Worm (Caenorhabditis elegans) whole organism, late embryonic: ENCODE measurements around the gene str-211.

Experiments
- C38D4.7 ChIP-seq: fragments of 200-800 bp; sonication (Bioruptor generic); optimal IDR thresholded peaks from 2 replicates; lab custom pipeline; 2018; ENCODE audit warnings: mild to moderate bottlenecking, missing genetic modification characterization, moderate library complexity, missing compliant biosample characterization
- F13H6.1 ChIP-seq: sonication (generic microtip); optimal IDR thresholded peaks from 2 replicates; lab custom pipeline; 2016; ENCODE audit warnings: missing genetic modification characterization, missing compliant biosample characterization
- ceh-22 ChIP-seq: sonication (generic microtip); optimal IDR thresholded peaks from 2 replicates; lab custom pipeline; 2017; ENCODE audit warnings: missing biosample characterization, missing genetic modification characterization
- ceh-30 ChIP-seq: fragments of 150-350 bp; optimal IDR thresholded peaks from 2 replicates; lab custom pipeline; 2014; ENCODE audit warnings: missing biosample characterization, missing genetic modification characterization
- ceh-48 ChIP-seq: sonication (generic microtip); optimal IDR thresholded peaks from 2 replicates; lab custom pipeline; 2016; ENCODE audit warnings: missing genetic modification characterization, inconsistent platforms, missing compliant biosample characterization
- ceh-9 ChIP-seq: sonication (generic microtip); optimal IDR thresholded peaks from 2 replicates; lab custom pipeline; 2016; ENCODE audit warnings: mild to moderate bottlenecking, missing genetic modification characterization, inconsistent platforms, missing compliant biosample characterization
- ets-4 ChIP-seq: sonication (generic microtip); optimal IDR thresholded peaks from 2 replicates; lab custom pipeline; 2016; ENCODE audit warnings: missing genetic modification characterization, missing compliant biosample characterization
- fkh-10 ChIP-seq: fragments of 150-350 bp; optimal IDR thresholded peaks from 2 replicates; lab custom pipeline; 2014; ENCODE audit warnings: missing biosample characterization, missing genetic modification reagents, missing genetic modification characterization
- hlh-30 ChIP-seq: sonication (generic microtip); optimal IDR thresholded peaks from 2 replicates; lab custom pipeline; 2017; ENCODE audit warnings: antibody characterized with exemption, missing genetic modification characterization, missing compliant biosample characterization; ENCODE audit not compliant: insufficient read depth
- nfya-1 ChIP-seq: sonication (generic microtip); optimal IDR thresholded peaks from 2 replicates; lab custom pipeline; 2017; ENCODE audit warnings: missing genetic modification characterization, mild to moderate bottlenecking, missing compliant biosample characterization, antibody characterized with exemption, moderate library complexity
- sdc-2 ChIP-seq: sonication (generic microtip); optimal IDR thresholded peaks from 2 replicates; lab custom pipeline; 2016; ENCODE audit warnings: missing genotype, missing genetic modification characterization, missing compliant biosample characterization
- syd-9 ChIP-seq: sonication (generic microtip); optimal IDR thresholded peaks from 2 replicates; lab custom pipeline; 2016; ENCODE audit warnings: mild to moderate bottlenecking, missing genetic modification characterization, moderate library complexity, missing compliant biosample characterization

- no peak for TF ChIP-seq syd-9 (tag; lab: Kevin White, UChicago)
- TF ChIP-seq fkh-10 (GFP tag; lab: Kevin White, UChicago): no peak
- TF ChIP-seq F13H6.1 (tag; lab: Kevin White, UChicago): no peak
- no peak for TF ChIP-seq ceh-30 (tag; lab: Kevin White, UChicago)
- TF ChIP-seq ets-4: no peak
- TF ChIP-seq ceh-48 (tag; lab: Kevin White, UChicago): no peak
- TF ChIP-seq hlh-30 (tag; lab: Kevin White, UChicago): no peak
- TF ChIP-seq sdc-2 (tag; lab: Kevin White, UChicago): no peak
- TF ChIP-seq ceh-22 (tag; lab: Kevin White, UChicago): no peak
- TF ChIP-seq nfya-1 (tag; lab: Kevin White, UChicago): no peak
- no peak for TF ChIP-seq C38D4.7 (GFP tag; lab: Kevin White, UChicago)
- TF ChIP-seq ceh-9 (tag; lab: Kevin White, UChicago): no peak
Observed at ce11 chrV:4944219-4944618, at the start of gene str-211.
